Fruit fly (Drosophila melanogaster) whole organism, embryonic: ENCODE measurements around the gene CG8673.

Experiments used
- BtbVII ChIP-seq: fragments of 200-800 bp; sonication (Bioruptor generic); optimal IDR thresholded peaks from 3 replicates; lab custom pipeline; 2017; ENCODE audit warnings: missing biosample characterization, mild to moderate bottlenecking, missing genetic modification characterization
- CG10543 ChIP-seq: fragments of 200-800 bp; sonication (Bioruptor generic); optimal IDR thresholded peaks from 3 replicates; lab custom pipeline; 2017; ENCODE audit warnings: missing biosample characterization, mild to moderate bottlenecking, missing genetic modification characterization, moderate library complexity
- CG11696 ChIP-seq: fragments of 200-800 bp; sonication (Bioruptor generic); IDR thresholded peaks from 2 replicates; pipeline ENCODE4 v1.3.6; 2022; ENCODE audit warnings: missing biosample characterization, missing genetic modification characterization
- CG12071 ChIP-seq: fragments of 200-800 bp; sonication (Bioruptor generic); optimal IDR thresholded peaks from 3 replicates; lab custom pipeline; 2018; ENCODE audit warnings: missing biosample characterization, mild to moderate bottlenecking, missing genetic modification characterization
- CG12236 ChIP-seq: fragments of 200-800 bp; sonication (Bioruptor generic); optimal IDR thresholded peaks from 2 replicates; lab custom pipeline; 2016; ENCODE audit warnings: missing biosample characterization, missing genetic modification characterization
- CG12391 ChIP-seq: fragments of 200-800 bp; sonication (Bioruptor generic); optimal IDR thresholded peaks from 3 replicates; lab custom pipeline; 2018; ENCODE audit warnings: missing biosample characterization, mild to moderate bottlenecking, missing genetic modification characterization, moderate library complexity
- CG13775 ChIP-seq: fragments of 200-800 bp; sonication (Bioruptor generic); optimal IDR thresholded peaks from 3 replicates; lab custom pipeline; 2017; ENCODE audit warnings: missing biosample characterization, mild to moderate bottlenecking, missing genetic modification characterization
- CG14667 ChIP-seq: fragments of 200-800 bp; sonication (Bioruptor generic); IDR thresholded peaks from 2 replicates; pipeline ENCODE4 v1.3.6; 2022; ENCODE audit warnings: missing biosample characterization, missing genetic modification characterization
- CG17186 ChIP-seq: fragments of 200-800 bp; sonication (Bioruptor generic); optimal IDR thresholded peaks from 3 replicates; lab custom pipeline; 2017; ENCODE audit warnings: missing biosample characterization, missing genetic modification reagents, missing genetic modification characterization
- CG17328 ChIP-seq: fragments of 200-800 bp; sonication (Bioruptor generic); IDR thresholded peaks from 2 replicates; pipeline ENCODE4 v1.3.6; 2022; ENCODE audit warnings: missing biosample characterization, missing genetic modification characterization
- CG17612 ChIP-seq: fragments of 200-800 bp; sonication (Bioruptor generic); IDR thresholded peaks from 2 replicates; pipeline ENCODE4 v1.3.6; 2022; ENCODE audit warnings: missing biosample characterization, missing genetic modification characterization
- CG17912 ChIP-seq: fragments of 200-800 bp; sonication (Bioruptor generic); optimal IDR thresholded peaks from 2 replicates; lab custom pipeline; 2018; ENCODE audit warnings: missing biosample characterization, mild to moderate bottlenecking, missing genetic modification characterization
- CG1792 ChIP-seq: fragments of 200-800 bp; sonication (Bioruptor generic); optimal IDR thresholded peaks from 2 replicates; lab custom pipeline; 2016; ENCODE audit warnings: missing biosample characterization, missing genetic modification characterization
- CG1832 ChIP-seq: fragments of 200-800 bp; sonication (Bioruptor generic); optimal IDR thresholded peaks from 2 replicates; lab custom pipeline; 2017; ENCODE audit warnings: missing biosample characterization, mild to moderate bottlenecking, missing genetic modification characterization, inconsistent platforms
- CG18599 ChIP-seq: fragments of 200-800 bp; sonication (Bioruptor generic); optimal IDR thresholded peaks from 3 replicates; lab custom pipeline; 2017; ENCODE audit warnings: missing biosample characterization, missing genetic modification characterization, mild to moderate bottlenecking, moderate library complexity, missing genetic modification reagents
- CG2678 ChIP-seq: fragments of 200-800 bp; sonication (Bioruptor generic); optimal IDR thresholded peaks from 3 replicates; lab custom pipeline; 2019; ENCODE audit warnings: missing biosample characterization, mild to moderate bottlenecking, missing genetic modification characterization, moderate library complexity
- CG2712 ChIP-seq: fragments of 200-800 bp; optimal IDR thresholded peaks from 3 replicates; lab custom pipeline; 2019; ENCODE audit warnings: missing biosample characterization, mild to moderate bottlenecking, missing genetic modification characterization, moderate library complexity
- CG3281 ChIP-seq: fragments of 200-800 bp; sonication (Bioruptor generic); optimal IDR thresholded peaks from 3 replicates; lab custom pipeline; 2017; ENCODE audit warnings: missing biosample characterization, mild to moderate bottlenecking, missing genetic modification characterization
- CG34224 ChIP-seq: fragments of 200-800 bp; sonication (Bioruptor generic); IDR thresholded peaks from 3 replicates; pipeline ENCODE4 v1.3.6; 2022; ENCODE audit warnings: missing biosample characterization, missing genetic modification characterization; ENCODE audit not compliant: partially characterized antibody
- CG4360 ChIP-seq: fragments of 200-800 bp; sonication (Bioruptor generic); IDR thresholded peaks from 2 replicates; pipeline ENCODE4 v1.3.6; 2022; ENCODE audit warnings: missing biosample characterization, missing genetic modification characterization
- CG4617 ChIP-seq: fragments of 200-800 bp; sonication (Bioruptor generic); optimal IDR thresholded peaks from 3 replicates; lab custom pipeline; 2016; ENCODE audit warnings: missing biosample characterization, missing genetic modification characterization, borderline replicate concordance
- CG4820 ChIP-seq: fragments of 200-800 bp; sonication (Bioruptor generic); optimal IDR thresholded peaks from 3 replicates; lab custom pipeline; 2016; ENCODE audit warnings: missing biosample characterization, missing genetic modification characterization
- CTCF ChIP-seq: fragments of 200-800 bp; sonication (Bioruptor generic); optimal IDR thresholded peaks from 2 replicates; lab custom pipeline; 2017; ENCODE audit warnings: missing biosample characterization, mild to moderate bottlenecking, missing genetic modification characterization, moderate library complexity
- CrebB ChIP-seq: fragments of 200-800 bp; sonication (Bioruptor generic); optimal IDR thresholded peaks from 3 replicates; lab custom pipeline; 2018; ENCODE audit warnings: missing biosample characterization, mild to moderate bottlenecking, missing genetic modification characterization
- Hmr ChIP-seq: fragments of 200-800 bp; sonication (Bioruptor generic); optimal IDR thresholded peaks from 3 replicates; lab custom pipeline; 2017; ENCODE audit warnings: mild to moderate bottlenecking, missing biosample characterization, missing genetic modification reagents, missing genetic modification characterization
- Mad ChIP-seq: fragments of 200-800 bp; sonication (Bioruptor generic); optimal IDR thresholded peaks from 2 replicates; lab custom pipeline; 2016; ENCODE audit warnings: missing biosample characterization, missing genetic modification characterization
- Opbp ChIP-seq: fragments of 200-800 bp; sonication (Bioruptor generic); IDR thresholded peaks from 3 replicates; pipeline ENCODE4 v1.3.6; 2022; ENCODE audit warnings: missing biosample characterization, missing genetic modification characterization; ENCODE audit not compliant: partially characterized antibody
- Sox102F ChIP-seq: fragments of 200-800 bp; sonication (Bioruptor generic); optimal IDR thresholded peaks from 2 replicates; lab custom pipeline; 2018; ENCODE audit warnings: missing biosample characterization, mild to moderate bottlenecking, missing genetic modification characterization, moderate library complexity
- bbx ChIP-seq: fragments of 200-800 bp; sonication (Bioruptor generic); IDR thresholded peaks from 2 replicates; pipeline ENCODE4 v1.3.6; 2022; ENCODE audit warnings: missing biosample characterization, missing genetic modification characterization; ENCODE audit not compliant: partially characterized antibody
- caup ChIP-seq: fragments of 200-800 bp; sonication (Bioruptor generic); optimal IDR thresholded peaks from 3 replicates; lab custom pipeline; 2017; ENCODE audit warnings: missing biosample characterization, mild to moderate bottlenecking, missing genetic modification characterization, moderate library complexity; ENCODE audit not compliant: severe bottlenecking
- chinmo ChIP-seq: fragments of 200-800 bp; sonication (Bioruptor generic); IDR thresholded peaks from 4 replicates; pipeline ENCODE4 v1.3.6; 2022; ENCODE audit warnings: missing biosample characterization, missing genetic modification characterization; ENCODE audit not compliant: partially characterized antibody
- dm ChIP-seq: fragments of 200-800 bp; sonication (Bioruptor generic); optimal IDR thresholded peaks from 3 replicates; lab custom pipeline; 2016; ENCODE audit warnings: missing biosample characterization, missing genetic modification characterization
- dpn ChIP-seq, 2 experiments: fragments of 200-800 bp; sonication (Bioruptor generic); optimal IDR thresholded peaks; 3 replicates each; lab custom pipeline; 2016; ENCODE audit warnings: missing biosample characterization in 2 of 2, missing genetic modification characterization in 2 of 2
- emc ChIP-seq: fragments of 200-800 bp; sonication (Bioruptor generic); optimal IDR thresholded peaks from 2 replicates; lab custom pipeline; 2016; ENCODE audit warnings: missing biosample characterization, missing genetic modification characterization
- exex ChIP-seq: fragments of 200-800 bp; sonication (Bioruptor generic); optimal IDR thresholded peaks from 4 replicates; lab custom pipeline; 2018; ENCODE audit warnings: missing biosample characterization, mild to moderate bottlenecking, missing genetic modification characterization, moderate library complexity
- ind ChIP-seq: fragments of 200-800 bp; sonication (Bioruptor generic); optimal IDR thresholded peaks from 3 replicates; lab custom pipeline; 2016; ENCODE audit warnings: missing biosample characterization, missing genetic modification characterization
- jigr1 ChIP-seq: fragments of 200-800 bp; sonication (Bioruptor generic); IDR thresholded peaks from 3 replicates; pipeline ENCODE4 v1.3.6; 2022; ENCODE audit warnings: missing biosample characterization, missing genetic modification characterization
- jumu ChIP-seq: fragments of 200-800 bp; sonication (Bioruptor generic); optimal IDR thresholded peaks from 3 replicates; lab custom pipeline; 2016; ENCODE audit warnings: missing biosample characterization, missing genetic modification characterization
- kay ChIP-seq: fragments of 200-800 bp; sonication (Bioruptor generic); optimal IDR thresholded peaks from 2 replicates; lab custom pipeline; 2016; ENCODE audit warnings: missing biosample characterization, missing genetic modification characterization
- lab ChIP-seq: fragments of 200-800 bp; sonication (Bioruptor generic); optimal IDR thresholded peaks from 3 replicates; lab custom pipeline; 2017; ENCODE audit warnings: missing biosample characterization, missing genetic modification characterization, mild to moderate bottlenecking, moderate library complexity, missing genetic modification reagents
- onecut ChIP-seq: fragments of 200-800 bp; sonication (Bioruptor generic); IDR thresholded peaks from 2 replicates; pipeline ENCODE4 v1.3.6; 2022; ENCODE audit warnings: missing biosample characterization, missing genetic modification characterization
- org-1 ChIP-seq: fragments of 200-800 bp; sonication (Bioruptor generic); optimal IDR thresholded peaks from 2 replicates; lab custom pipeline; 2017; ENCODE audit warnings: missing biosample characterization, missing genetic modification characterization
- pfk ChIP-seq: fragments of 200-800 bp; sonication (Bioruptor generic); optimal IDR thresholded peaks from 2 replicates; lab custom pipeline; 2018; ENCODE audit warnings: missing biosample characterization, mild to moderate bottlenecking, missing genetic modification characterization, moderate library complexity
- sisA ChIP-seq: fragments of 200-800 bp; sonication (Bioruptor generic); IDR thresholded peaks from 2 replicates; pipeline ENCODE4 v1.3.6; 2022; ENCODE audit warnings: missing biosample characterization, missing genetic modification characterization
- slbo ChIP-seq: fragments of 200-800 bp; sonication (Bioruptor generic); IDR thresholded peaks from 2 replicates; pipeline ENCODE4 v1.3.6; 2022; ENCODE audit warnings: missing biosample characterization, missing genetic modification characterization
- stc ChIP-seq: fragments of 200-800 bp; sonication (Bioruptor generic); IDR thresholded peaks from 2 replicates; pipeline ENCODE4 v1.3.6; 2022; ENCODE audit warnings: missing biosample characterization, missing genetic modification characterization
- sug ChIP-seq: fragments of 200-800 bp; optimal IDR thresholded peaks from 2 replicates; lab custom pipeline; 2019; ENCODE audit warnings: missing biosample characterization, mild to moderate bottlenecking, missing genetic modification characterization, moderate library complexity
- twi ChIP-seq: fragments of 200-800 bp; optimal IDR thresholded peaks from 2 replicates; lab custom pipeline; 2019; ENCODE audit warnings: missing biosample characterization, mild to moderate bottlenecking, missing genetic modification characterization, moderate library complexity
- wdn ChIP-seq: fragments of 200-800 bp; sonication (Bioruptor generic); IDR thresholded peaks from 2 replicates; pipeline ENCODE4 v1.3.6; 2022; ENCODE audit warnings: missing biosample characterization, missing genetic modification characterization

Gene CG8673

dm6 chr2L:8100489-8101352, 23.4 kb upstream of the CG8673 start (continued):
- TF ChIP-seq CG10543 (GFP tag; lab: Kevin White, UChicago) (peak; percentile 88), CG17612 (GFP tag; lab: Robert Waterston, UW) (0 out of 2 replicates have a peak, but pooled peaks have one; percentile 25), CTCF (no peak), Hmr (peak; percentile 26), dpn (GFP tag; optimal IDR thresholded peaks at IDR 0.05; lab: Kevin White, UChicago) (no peak), CG1832 (no peak), CG17186 (no peak), bbx (GFP tag; lab: Robert Waterston, UW) (no peak), sug (tag; lab: Kevin White, UChicago) (peak; percentile 86), sisA (GFP tag; lab: Robert Waterston, UW) (no peak), Opbp (GFP tag; lab: Robert Waterston, UW) (no peak), CG12236 (GFP tag; lab: Kevin White, UChicago) (no peak), kay (GFP tag; lab: Kevin White, UChicago) (peak; percentile 8), CG34224 (GFP tag; lab: Robert Waterston, UW) (no peak), jigr1 (no peak), CG4360 (no peak), slbo (no peak), Mad (no peak), twi (peak; percentile 53), lab (GFP tag; lab: Kevin White, UChicago) (peak; percentile 64), caup (peak; percentile 63), CG12391 (peak; percentile 9), CG2678 (tag; lab: Kevin White, UChicago) (peak; percentile 65), org-1 (GFP tag; lab: Kevin White, UChicago) (peak; percentile 16), CG4820 (GFP tag; lab: Kevin White, UChicago) (no peak), Sox102F (GFP tag; lab: Kevin White, UChicago) (no peak), CG2712 (tag; lab: Kevin White, UChicago) (peak; percentile 23), exex (tag; lab: Kevin White, UChicago) (peak; percentile 99), CG4617 (no peak), CG17328 (GFP tag; lab: Robert Waterston, UW) (no peak; the same call in 1 of the 2 replicates), BtbVII (GFP tag; lab: Kevin White, UChicago) (peak; percentile 65), CG3281 (GFP tag; lab: Kevin White, UChicago) (peak; percentile 38), onecut (GFP tag; lab: Robert Waterston, UW) (peak; percentile 7; the same call in 1 of the 2 replicates), emc (GFP tag; lab: Kevin White, UChicago) (no peak), dm (GFP tag; lab: Kevin White, UChicago) (no peak), CG12071 (GFP tag; lab: Kevin White, UChicago) (peak; percentile 20), wdn (no peak), CG11696 (GFP tag; lab: Robert Waterston, UW) (0 out of 2 replicates have a peak, but pooled peaks have one; percentile 6), stc (GFP tag; lab: Robert Waterston, UW) (no peak), ind (no peak), CG13775 (no peak), CG1792 (no peak), CrebB (tag; lab: Kevin White, UChicago) (peak; percentile 12), CG17912 (GFP tag; lab: Kevin White, UChicago) (peak; percentile 0), CG14667 (GFP tag; lab: Robert Waterston, UW) (no peak), pfk (peak; percentile 19), jumu (no peak), chinmo (GFP tag; lab: Robert Waterston, UW) (peak; percentile 70; the same call in 1 of the 4 replicates), CG18599 (GFP tag; lab: Kevin White, UChicago) (peak; percentile 41)
